Worm (Caenorhabditis elegans): ENCODE measurements around the gene srt-55.

srt-55 gene

ce11 chrIII:10120076-10120831 is 14.0 kb upstream of the srt-55 start, which contains the start of the genes gtf-2H3 and ham-3 (continued):
- peak; percentile 6 for TF ChIP-seq dsc-1 (tag; optimal IDR thresholded peaks at IDR 0.05)
- no peak for TF ChIP-seq sup-37 (GFP tag; optimal IDR thresholded peaks at IDR 0.05)
- peak; percentile 13 to 28 for TF ChIP-seq efl-1 (optimal IDR thresholded peaks at IDR 0.05)
- TF ChIP-seq efl-1 (GFP tag; optimal IDR thresholded peaks at IDR 0.05 in 1 of 2): peak; percentile 3 to 35
- no peak for TF ChIP-seq sox-4 (tag; optimal IDR thresholded peaks at IDR 0.05)
- no peak for TF ChIP-seq unc-30 (tag; optimal IDR thresholded peaks at IDR 0.05)
- TF ChIP-seq nhr-85 (tag): no peak
- TF ChIP-seq dpl-1 (GFP tag; optimal IDR thresholded peaks at IDR 0.05): no peak

- TF ChIP-seq pag-3 (tag; optimal IDR thresholded peaks at IDR 0.05; ENCODE audit: borderline replicate concordance, insufficient read depth): no peak
- no peak for TF ChIP-seq sup-37 (GFP tag; optimal IDR thresholded peaks at IDR 0.05)
- no peak for TF ChIP-seq aha-1 (tag; optimal IDR thresholded peaks at IDR 0.05)
- no peak for TF ChIP-seq lin-14 (GFP tag; optimal IDR thresholded peaks at IDR 0.05)
- no peak for TF ChIP-seq C16A3.4 (tag; optimal IDR thresholded peaks at IDR 0.05)
- TF ChIP-seq isw-1 (GFP tag; IDR thresholded peaks at IDR 0.05): no peak
- no peak for TF ChIP-seq nhr-19 (GFP tag; conservative IDR thresholded peaks at IDR 0.05)
Measured at ce11 chrIII:10118818-10119217, 12.5 kb upstream of the srt-55 start, which contains the start of gene ZK1128.3. Gene ZK1128.3 (minus strand): TSS chrIII:10118918.

ce11 chrIII:10114662-10115061 is 8.4 kb upstream of the srt-55 start, which contains the start of the genes ZK1128.1 and mett-10:
Gene ZK1128.1 (minus strand): TSS chrIII:10114760.
Gene mett-10 (plus strand): TSS chrIII:10115036.
- TF ChIP-seq efl-1 (optimal IDR thresholded peaks at IDR 0.05): peak; percentile 39 to 48
- peak; percentile 62 to 94 for TF ChIP-seq efl-1 (GFP tag; optimal IDR thresholded peaks at IDR 0.05 in 1 of 2)
- TF ChIP-seq nhr-47 (tag; optimal IDR thresholded peaks at IDR 0.05): peak; percentile 31
- TF ChIP-seq lsy-2 (tag; optimal IDR thresholded peaks at IDR 0.05): peak; percentile 46 to 67
- peak; percentile 4 for TF ChIP-seq lin-15B (tag; optimal IDR thresholded peaks at IDR 0.05)
- TF ChIP-seq lir-3 (tag; optimal IDR thresholded peaks at IDR 0.05; ENCODE audit: poor library complexity): no peak
- TF ChIP-seq nhr-71 (tag; optimal IDR thresholded peaks at IDR 0.05): peak; percentile 34
- TF ChIP-seq vab-15 (tag; optimal IDR thresholded peaks at IDR 0.05): peak; percentile 19
- TF ChIP-seq unc-86 (tag; optimal IDR thresholded peaks at IDR 0.05): peak; percentile 9
- peak; percentile 23 to 62 (median 41) for TF ChIP-seq dpl-1 (GFP tag; optimal IDR thresholded peaks at IDR 0.05)
- 0 out of 2 replicates have a peak, but pooled peaks have one; percentile 6 for TF ChIP-seq isw-1 (GFP tag; IDR thresholded peaks at IDR 0.05)
- TF ChIP-seq ceh-82 (tag; optimal IDR thresholded peaks at IDR 0.05): peak in 1 of 3 experiments; percentile 17
- no peak for TF ChIP-seq C04F5.9 (tag; optimal IDR thresholded peaks at IDR 0.05)
- TF ChIP-seq sox-4 (tag; optimal IDR thresholded peaks at IDR 0.05): no peak
- TF ChIP-seq F16B12.6 (tag; optimal IDR thresholded peaks at IDR 0.05): peak; percentile 86
- TF ChIP-seq snu-23 (GFP tag; optimal IDR thresholded peaks at IDR 0.05): peak; percentile 46
- peak; percentile 17 for TF ChIP-seq rnt-1 (tag; optimal IDR thresholded peaks at IDR 0.05)
- TF ChIP-seq mab-9 (GFP tag; IDR thresholded peaks at IDR 0.05): no peak
- TF ChIP-seq unc-130 (tag; optimal IDR thresholded peaks at IDR 0.05): peak; percentile 63
- peak; percentile 25 for TF ChIP-seq nhr-85 (tag)
- peak; percentile 36 to 50 for TF ChIP-seq lin-35 (GFP tag; optimal IDR thresholded peaks at IDR 0.05)
- no peak for TF ChIP-seq nhr-19 (GFP tag; conservative IDR thresholded peaks at IDR 0.05)
- peak; percentile 23 for TF ChIP-seq mep-1 (tag; optimal IDR thresholded peaks at IDR 0.05)
- peak; percentile 12 for TF ChIP-seq xbp-1 (tag; optimal IDR thresholded peaks at IDR 0.05)

ce11 chrIII:10112958-10113357 is 6.7 kb upstream of the srt-55 start, which contains the start of gene vps-29:
Gene vps-29 (minus strand): TSS chrIII:10113058.
- TF ChIP-seq nhr-12 (tag; optimal IDR thresholded peaks at IDR 0.05) (no peak), tlp-1 (tag; optimal IDR thresholded peaks at IDR 0.05) (no peak), nhr-71 (tag; optimal IDR thresholded peaks at IDR 0.05) (no peak), dsc-1 (tag; optimal IDR thresholded peaks at IDR 0.05) (no peak), ceh-82 (tag; optimal IDR thresholded peaks at IDR 0.05) (no peak), sup-37 (GFP tag; optimal IDR thresholded peaks at IDR 0.05) (no peak)

Data from whole organism, L1 larva.